Worm (Caenorhabditis elegans) whole organism, midembryonic: Measurements from ENCODE around the gene trr-1.

ENCODE experiments used
- T22C8.4 ChIP-seq: fragments of 200-800 bp; sonication (Bioruptor generic); IDR thresholded peaks from 2 replicates; pipeline ENCODE4 v1.3.6; 2022; ENCODE audit warnings: missing genetic modification characterization, missing compliant biosample characterization
- cog-1 ChIP-seq: sonication (generic microtip); optimal IDR thresholded peaks from 2 replicates; lab custom pipeline; 2016; ENCODE audit warnings: missing genetic modification characterization, missing compliant biosample characterization
- flt-1 ChIP-seq: fragments of 200-800 bp; sonication (Bioruptor generic); IDR thresholded peaks from 2 replicates; pipeline ENCODE4 v1.3.6; 2022; ENCODE audit warnings: missing genetic modification characterization, missing compliant biosample characterization
- klf-2 ChIP-seq: fragments of 200-800 bp; sonication (Bioruptor generic); conservative IDR thresholded peaks from 2 replicates; pipeline ENCODE4 v1.3.6; 2022; ENCODE audit warnings: missing genetic modification reagents, missing genetic modification characterization, missing compliant biosample characterization
- med-1 ChIP-seq: sonication (generic microtip); optimal IDR thresholded peaks from 2 replicates; lab custom pipeline; 2017; ENCODE audit warnings: missing genetic modification characterization, mild to moderate bottlenecking, missing compliant biosample characterization, antibody characterized with exemption, missing genetic modification reagents; ENCODE audit not compliant: insufficient read depth
- ref-1 ChIP-seq: fragments of 200-800 bp; sonication (Bioruptor generic); conservative IDR thresholded peaks from 2 replicates; pipeline ENCODE4 v1.3.6; 2022; ENCODE audit warnings: missing genetic modification reagents, missing genetic modification characterization, missing compliant biosample characterization
- tab-1 ChIP-seq: fragments of 200-800 bp; sonication (Bioruptor generic); IDR thresholded peaks from 2 replicates; pipeline ENCODE4 v1.3.6; 2022; ENCODE audit warnings: missing genetic modification characterization, missing compliant biosample characterization
- ztf-23 ChIP-seq: fragments of 200-800 bp; sonication (Bioruptor generic); IDR thresholded peaks from 2 replicates; pipeline ENCODE4 v1.3.6; 2022; ENCODE audit warnings: missing genetic modification reagents, missing genetic modification characterization, missing compliant biosample characterization
- ztf-29 ChIP-seq: fragments of 200-800 bp; sonication (Bioruptor generic); IDR thresholded peaks from 2 replicates; pipeline ENCODE4 v1.3.6; 2022; ENCODE audit warnings: missing genetic modification reagents, missing genetic modification characterization, missing compliant biosample characterization

trr-1 gene

ce11 chrII:11635745-11636161 lies 40.0 kb downstream of the trr-1 start:
- TF ChIP-seq flt-1 (GFP tag; lab: Robert Waterston, UW) (peak; percentile 49; the same call in 1 of the 2 replicates), ref-1 (GFP tag; lab: Robert Waterston, UW) (no peak), ztf-23 (peak; percentile 64; the same call in 1 of the 2 replicates), ztf-29 (no peak; the same call in 1 of the 2 replicates), tab-1 (GFP tag; lab: Robert Waterston, UW) (0 out of 2 replicates have a peak, but pooled peaks have one; percentile 41), T22C8.4 (GFP tag; lab: Robert Waterston, UW) (peak; percentile 75), klf-2 (no peak), cog-1 (tag; lab: Kevin White, UChicago) (peak; percentile 31)

- TF ChIP-seq flt-1 (GFP tag; lab: Robert Waterston, UW) (peak; percentile 80), ref-1 (GFP tag; lab: Robert Waterston, UW) (no peak), ztf-29 (peak; percentile 71), tab-1 (GFP tag; lab: Robert Waterston, UW) (peak; percentile 75), T22C8.4 (GFP tag; lab: Robert Waterston, UW) (peak; percentile 83), ztf-23 (peak; percentile 83; the same call in 1 of the 2 replicates), cog-1 (tag; lab: Kevin White, UChicago) (peak; percentile 93), klf-2 (0 out of 2 replicates have a peak, but pooled peaks have one; percentile 40), med-1 (GFP tag; lab: Kevin White, UChicago) (no peak)
These were observed 40.8 kb downstream of the trr-1 start for ce11 chrII:11634681-11635527.

ce11 chrII:11634057-11634676 lies 41.6 kb downstream of the trr-1 start:
- TF ChIP-seq tab-1 (GFP tag; lab: Robert Waterston, UW) (0 out of 2 replicates have a peak, but pooled peaks have one; percentile 75), ref-1 (GFP tag; lab: Robert Waterston, UW) (no peak), flt-1 (GFP tag; lab: Robert Waterston, UW) (peak; percentile 80), cog-1 (tag; lab: Kevin White, UChicago) (peak; percentile 89), klf-2 (no peak), ztf-23 (peak; percentile 55; the same call in 1 of the 2 replicates), T22C8.4 (GFP tag; lab: Robert Waterston, UW) (peak; percentile 24; the same call in 1 of the 2 replicates), ztf-29 (no peak)

ce11 chrII:11633509-11633908 lies 42.2 kb downstream of the trr-1 start, which contains the start of gene din-1:
din-1 (minus strand) TSS chrII:11633609.
- no peak for TF ChIP-seq flt-1 (GFP tag; lab: Robert Waterston, UW)
- TF ChIP-seq ztf-29: no peak
- TF ChIP-seq cog-1 (tag; lab: Kevin White, UChicago): no peak

- 0 out of 2 replicates have a peak, but pooled peaks have one; percentile 6 for TF ChIP-seq ref-1 (GFP tag; lab: Robert Waterston, UW)
- no peak for TF ChIP-seq klf-2
These were observed 43.0 kb downstream of the trr-1 start for ce11 chrII:11632689-11633088.

- TF ChIP-seq med-1 (GFP tag; lab: Kevin White, UChicago): no peak
- TF ChIP-seq klf-2: no peak
- TF ChIP-seq tab-1 (GFP tag; lab: Robert Waterston, UW): no peak
- no peak for TF ChIP-seq flt-1 (GFP tag; lab: Robert Waterston, UW)
- no peak for TF ChIP-seq cog-1 (tag; lab: Kevin White, UChicago)
- TF ChIP-seq ztf-29: no peak
- no peak for TF ChIP-seq ztf-23
- TF ChIP-seq T22C8.4 (GFP tag; lab: Robert Waterston, UW): no peak
- no peak for TF ChIP-seq ref-1 (GFP tag; lab: Robert Waterston, UW)
These were observed 45.8 kb downstream of the trr-1 start for ce11 chrII:11629957-11630356.

ce11 chrII:11627904-11628303 lies 47.8 kb downstream of the trr-1 start:
- TF ChIP-seq flt-1 (GFP tag; lab: Robert Waterston, UW) (no peak), T22C8.4 (GFP tag; lab: Robert Waterston, UW) (no peak), tab-1 (GFP tag; lab: Robert Waterston, UW) (no peak), ref-1 (GFP tag; lab: Robert Waterston, UW) (no peak), ztf-29 (no peak), klf-2 (no peak), med-1 (GFP tag; lab: Kevin White, UChicago) (no peak), ztf-23 (no peak), cog-1 (tag; lab: Kevin White, UChicago) (no peak)

ce11 chrII:11622605-11623004 lies 53.1 kb downstream of the trr-1 start:
- TF ChIP-seq T22C8.4 (GFP tag; lab: Robert Waterston, UW) (no peak), cog-1 (tag; lab: Kevin White, UChicago) (no peak), ref-1 (GFP tag; lab: Robert Waterston, UW) (no peak), ztf-29 (no peak), tab-1 (GFP tag; lab: Robert Waterston, UW) (no peak), ztf-23 (no peak), med-1 (GFP tag; lab: Kevin White, UChicago) (no peak), flt-1 (GFP tag; lab: Robert Waterston, UW) (no peak), klf-2 (no peak)

ce11 chrII:11621576-11621975 lies 54.2 kb downstream of the trr-1 start:
- no peak for TF ChIP-seq ztf-29
- no peak for TF ChIP-seq cog-1 (tag; lab: Kevin White, UChicago)
- no peak for TF ChIP-seq flt-1 (GFP tag; lab: Robert Waterston, UW)
- TF ChIP-seq ztf-23: no peak
- TF ChIP-seq ref-1 (GFP tag; lab: Robert Waterston, UW): no peak
- TF ChIP-seq T22C8.4 (GFP tag; lab: Robert Waterston, UW): no peak
- no peak for TF ChIP-seq med-1 (GFP tag; lab: Kevin White, UChicago)
- no peak for TF ChIP-seq klf-2
- TF ChIP-seq tab-1 (GFP tag; lab: Robert Waterston, UW): no peak
